Worm (Caenorhabditis elegans): Measurements from ENCODE around the gene C05G5.2.

DNA sequence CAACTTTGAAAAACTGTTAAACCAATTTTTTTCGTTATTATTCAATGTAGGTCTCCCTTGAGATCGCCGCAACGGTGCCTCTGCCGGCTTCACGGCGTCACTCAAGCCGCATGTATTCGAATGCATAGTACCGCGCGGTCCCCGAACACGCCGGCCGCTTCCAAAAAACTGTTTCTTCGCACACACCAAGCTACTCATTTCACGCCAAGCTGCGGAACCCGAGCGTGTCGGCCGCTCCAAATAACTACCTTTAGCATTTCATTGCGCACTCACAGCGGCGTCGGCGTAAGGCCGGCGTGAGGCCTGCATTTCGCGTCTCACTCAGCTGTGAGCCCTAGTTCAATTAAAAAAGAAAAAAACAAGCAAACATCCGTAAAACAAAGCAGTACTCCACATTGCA lies 9.5 kb downstream of the C05G5.2 start:
- TF ChIP-seq bed-1 (GFP tag; IDR thresholded peaks at IDR 0.05) (no peak), ceh-27 (GFP tag; optimal IDR thresholded peaks at IDR 0.05) (no peak), aptf-3 (GFP tag; IDR thresholded peaks at IDR 0.05) (no peak), ZK185.1 (tag; optimal IDR thresholded peaks at IDR 0.05; ENCODE audit: poor library complexity, severe bottlenecking) (no peak), snpc-4 (GFP tag; optimal IDR thresholded peaks at IDR 0.05) (no peak), snpc-4 (tag; optimal IDR thresholded peaks at IDR 0.05) (peak in 2 of 4 experiments; percentile 8 to 17), F57C9.4 (tag; optimal IDR thresholded peaks at IDR 0.05) (no peak), Y53F4B.3 (GFP tag; IDR thresholded peaks at IDR 0.05) (no peak), mes-4 (tag; optimal IDR thresholded peaks at IDR 0.05) (no peak), madf-8 (GFP tag; conservative IDR thresholded peaks at IDR 0.05) (no peak), atf-7 (tag; optimal IDR thresholded peaks at IDR 0.05) (no peak), Y67H2A.10 (GFP tag; conservative IDR thresholded peaks at IDR 0.05) (no peak), aptf-2 (GFP tag; conservative IDR thresholded peaks at IDR 0.05) (no peak), egl-18 (GFP tag; IDR thresholded peaks at IDR 0.05) (no peak)

All from whole organism, young adult.